Worm (Caenorhabditis elegans) whole organism, mixed stage, embryonic: ENCODE measurements around the gene B0280.2.
A peak's percentile ranks its signal among the peaks of the same experiment; 100 is the strongest.

Source experiments
- M03D4.4 ChIP-seq: sonication (generic microtip); optimal IDR thresholded peaks from 2 replicates; lab custom pipeline; 2017; ENCODE audit warnings: mild to moderate bottlenecking, missing genetic modification characterization, missing compliant biosample characterization
- bed-3 ChIP-seq: fragments of 200-800 bp; sonication (Bioruptor generic); optimal IDR thresholded peaks from 3 replicates; lab custom pipeline; 2018; ENCODE audit warnings: mild to moderate bottlenecking, missing genetic modification characterization, moderate library complexity, missing compliant biosample characterization
- blmp-1 ChIP-seq: fragments of 150-350 bp; optimal IDR thresholded peaks from 2 replicates; lab custom pipeline; 2014; ENCODE audit warnings: missing biosample characterization, missing genetic modification characterization
- ceh-39 ChIP-seq: fragments of 150-350 bp; optimal IDR thresholded peaks from 2 replicates; lab custom pipeline; 2014; ENCODE audit warnings: missing biosample characterization, missing genetic modification characterization
- ceh-43 ChIP-seq: fragments of 200-800 bp; sonication (Bioruptor generic); optimal IDR thresholded peaks from 2 replicates; lab custom pipeline; 2018; ENCODE audit warnings: mild to moderate bottlenecking, missing genetic modification characterization, moderate library complexity, missing compliant biosample characterization
- ceh-83 ChIP-seq: fragments of 200-800 bp; sonication (Bioruptor generic); optimal IDR thresholded peaks from 2 replicates; lab custom pipeline; 2018; ENCODE audit warnings: mild to moderate bottlenecking, missing genetic modification characterization, missing compliant biosample characterization
- ces-1 ChIP-seq: fragments of 150-350 bp; optimal IDR thresholded peaks from 2 replicates; lab custom pipeline; 2014; ENCODE audit warnings: missing biosample characterization, missing genetic modification reagents, missing genetic modification characterization
- cnd-1 ChIP-seq: fragments of 200-800 bp; sonication (Bioruptor generic); optimal IDR thresholded peaks from 2 replicates; lab custom pipeline; 2018; ENCODE audit warnings: mild to moderate bottlenecking, missing genetic modification characterization, missing compliant biosample characterization
- drap-1 ChIP-seq: fragments of 200-800 bp; sonication (Bioruptor generic); optimal IDR thresholded peaks from 3 replicates; lab custom pipeline; 2018; ENCODE audit warnings: mild to moderate bottlenecking, missing genetic modification characterization, missing compliant biosample characterization
- elt-1 ChIP-seq: sonication (generic microtip); optimal IDR thresholded peaks from 2 replicates; lab custom pipeline; 2017; ENCODE audit warnings: missing genetic modification characterization, mild to moderate bottlenecking, missing compliant biosample characterization, antibody characterized with exemption, moderate library complexity, borderline replicate concordance; ENCODE audit not compliant: insufficient read depth
- elt-3 ChIP-seq: fragments of 150-350 bp; optimal IDR thresholded peaks from 2 replicates; lab custom pipeline; 2014; ENCODE audit warnings: missing biosample characterization, missing genetic modification characterization
- flh-1 ChIP-seq: fragments of 200-800 bp; sonication (Bioruptor generic); optimal IDR thresholded peaks from 2 replicates; lab custom pipeline; 2018; ENCODE audit warnings: mild to moderate bottlenecking, missing genetic modification characterization, moderate library complexity, missing compliant biosample characterization
- ham-2 ChIP-seq: fragments of 200-800 bp; sonication (Bioruptor generic); optimal IDR thresholded peaks from 2 replicates; lab custom pipeline; 2018; ENCODE audit warnings: mild to moderate bottlenecking, missing genetic modification characterization, missing compliant biosample characterization
- hlh-1 ChIP-seq: fragments of 150-350 bp; optimal IDR thresholded peaks from 2 replicates; lab custom pipeline; 2014; ENCODE audit warnings: missing biosample characterization, missing genetic modification reagents, missing genetic modification characterization
- lin-13 ChIP-seq: fragments of 150-350 bp; optimal IDR thresholded peaks from 2 replicates; lab custom pipeline; 2014; ENCODE audit warnings: missing biosample characterization, missing genetic modification characterization
- lin-32 ChIP-seq: fragments of 200-800 bp; sonication (Bioruptor generic); optimal IDR thresholded peaks from 2 replicates; lab custom pipeline; 2018; ENCODE audit warnings: mild to moderate bottlenecking, missing genetic modification characterization, missing compliant biosample characterization
- lsy-2 ChIP-seq: fragments of 150-350 bp; optimal IDR thresholded peaks from 2 replicates; lab custom pipeline; 2014; ENCODE audit warnings: missing biosample characterization, missing genetic modification characterization
- mab-5 ChIP-seq: fragments of 150-350 bp; optimal IDR thresholded peaks from 2 replicates; lab custom pipeline; 2014; ENCODE audit warnings: missing biosample characterization, missing genetic modification characterization
- mep-1 ChIP-seq: fragments of 150-350 bp; optimal IDR thresholded peaks from 2 replicates; lab custom pipeline; 2017; ENCODE audit warnings: missing biosample characterization, missing genetic modification reagents, missing genetic modification characterization, inconsistent platforms
- mls-2 ChIP-seq: sonication (generic microtip); optimal IDR thresholded peaks from 2 replicates; lab custom pipeline; 2016; ENCODE audit warnings: mild to moderate bottlenecking, missing genetic modification characterization, moderate library complexity, missing compliant biosample characterization
- nhr-12 ChIP-seq: fragments of 150-350 bp; optimal IDR thresholded peaks from 2 replicates; lab custom pipeline; 2014; ENCODE audit warnings: missing biosample characterization, missing genetic modification characterization
- nhr-2 ChIP-seq: fragments of 150-350 bp; optimal IDR thresholded peaks from 2 replicates; lab custom pipeline; 2014; ENCODE audit warnings: missing biosample characterization, missing genetic modification characterization
- nhr-237 ChIP-seq: fragments of 150-350 bp; optimal IDR thresholded peaks from 2 replicates; lab custom pipeline; 2014; ENCODE audit warnings: missing biosample characterization, missing genetic modification characterization
- nhr-28 ChIP-seq: fragments of 150-350 bp; optimal IDR thresholded peaks from 2 replicates; lab custom pipeline; 2014; ENCODE audit warnings: missing biosample characterization, missing genetic modification characterization
- nhr-76 ChIP-seq: sonication (generic microtip); optimal IDR thresholded peaks from 2 replicates; lab custom pipeline; 2017; ENCODE audit warnings: missing biosample characterization, missing genetic modification characterization
- pha-4 ChIP-seq: fragments of 150-350 bp; optimal IDR thresholded peaks from 2 replicates; lab custom pipeline; 2018; ENCODE audit warnings: missing biosample characterization, missing genetic modification reagents, missing genetic modification characterization
- sem-2 ChIP-seq: fragments of 200-800 bp; sonication (Bioruptor generic); optimal IDR thresholded peaks from 2 replicates; lab custom pipeline; 2018; ENCODE audit warnings: mild to moderate bottlenecking, missing genetic modification characterization, missing compliant biosample characterization
- snpc-4 ChIP-seq: fragments of 150-350 bp; optimal IDR thresholded peaks from 2 replicates; lab custom pipeline; 2014; ENCODE audit warnings: missing biosample characterization, missing genetic modification characterization
- sptf-1 ChIP-seq: sonication (generic microtip); optimal IDR thresholded peaks from 2 replicates; lab custom pipeline; 2017; ENCODE audit warnings: mild to moderate bottlenecking, missing genetic modification characterization, moderate library complexity, missing compliant biosample characterization
- tbx-8 ChIP-seq: fragments of 200-800 bp; sonication (Bioruptor generic); optimal IDR thresholded peaks from 2 replicates; lab custom pipeline; 2018; ENCODE audit warnings: mild to moderate bottlenecking, missing genetic modification characterization, moderate library complexity, missing compliant biosample characterization
- unc-120 ChIP-seq: sonication (generic microtip); optimal IDR thresholded peaks from 2 replicates; lab custom pipeline; 2017; ENCODE audit warnings: missing genetic modification characterization, missing compliant biosample characterization; ENCODE audit not compliant: poor library complexity, severe bottlenecking
- unc-39 ChIP-seq: fragments of 150-350 bp; optimal IDR thresholded peaks from 2 replicates; lab custom pipeline; 2014; ENCODE audit warnings: missing biosample characterization, missing genetic modification characterization
- unc-62 ChIP-seq: fragments of 150-350 bp; optimal IDR thresholded peaks from 2 replicates; lab custom pipeline; 2014; ENCODE audit warnings: missing biosample characterization, missing genetic modification reagents, missing genetic modification characterization
- zip-8 ChIP-seq: fragments of 150-350 bp; optimal IDR thresholded peaks from 2 replicates; lab custom pipeline; 2014; ENCODE audit warnings: missing biosample characterization, missing genetic modification characterization
- ztf-11 ChIP-seq: fragments of 150-350 bp; optimal IDR thresholded peaks from 2 replicates; lab custom pipeline; 2014; ENCODE audit warnings: missing biosample characterization, missing genetic modification characterization

Gene B0280.2

DNA sequence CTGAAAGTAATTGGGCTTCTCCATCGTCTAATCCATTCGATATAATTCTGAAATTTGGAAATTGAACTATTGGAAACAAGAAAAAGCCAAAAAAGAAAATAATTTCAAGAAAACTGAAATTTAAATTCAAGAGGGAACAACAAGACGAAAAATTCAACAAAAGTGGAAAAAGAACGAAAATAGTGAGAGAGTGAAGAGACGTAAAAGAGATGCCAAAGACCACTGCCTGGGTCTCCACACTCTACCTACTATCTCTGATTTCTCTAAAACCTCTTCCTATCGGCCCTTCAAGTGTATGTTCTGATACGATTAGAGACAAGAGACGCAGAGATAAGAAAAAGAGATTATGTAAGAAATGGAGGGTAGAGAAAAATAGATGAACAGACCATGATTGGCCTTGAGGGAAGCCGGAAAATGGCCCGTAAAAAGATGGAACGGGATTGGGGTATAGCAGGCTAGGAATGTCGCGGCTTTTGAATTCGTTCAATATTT, 29.3 kb downstream of the B0280.2 start, which contains the start of gene ogt-1:
Gene ogt-1 (minus strand): TSS at position 51 of the 492 bp plus-strand sequence.
- TF ChIP-seq nhr-237 (tag; lab: Kevin White, UChicago): peak; percentile 87
- TF ChIP-seq hlh-1 (tag; lab: Kevin White, UChicago): peak; percentile 42
- no peak for TF ChIP-seq nhr-12 (tag; lab: Kevin White, UChicago)
- peak; percentile 9 for TF ChIP-seq sptf-1
- TF ChIP-seq ces-1 (GFP tag; lab: Kevin White, UChicago): peak; percentile 99
- peak; percentile 31 for TF ChIP-seq nhr-2 (tag; lab: Kevin White, UChicago)
- peak; percentile 68 for TF ChIP-seq elt-3
- no peak for TF ChIP-seq drap-1
- peak; percentile 57 for TF ChIP-seq pha-4 (tag; lab: Kevin White, UChicago)
- no peak for TF ChIP-seq sem-2
- peak; percentile 42 for TF ChIP-seq ceh-39
- peak; percentile 80 for TF ChIP-seq ham-2 (GFP tag; lab: Kevin White, UChicago)
- peak; percentile 79 for TF ChIP-seq lsy-2 (tag; lab: Kevin White, UChicago)
- peak; percentile 69 for TF ChIP-seq unc-120 (tag; lab: Kevin White, UChicago)
- TF ChIP-seq M03D4.4 (tag; lab: Kevin White, UChicago): no peak
- TF ChIP-seq unc-62 (GFP tag; lab: Kevin White, UChicago): peak; percentile 76
- TF ChIP-seq bed-3 (GFP tag; lab: Kevin White, UChicago): no peak
- no peak for TF ChIP-seq nhr-76 (tag; lab: Kevin White, UChicago)
- TF ChIP-seq elt-1 (tag; lab: Kevin White, UChicago): no peak
- TF ChIP-seq nhr-28 (tag; lab: Kevin White, UChicago): no peak

ce11 chrIII:7154526-7154925, 30.1 kb downstream of the B0280.2 start:
- TF ChIP-seq ceh-39 (no peak), zip-8 (tag; lab: Kevin White, UChicago) (no peak), blmp-1 (no peak), mep-1 (tag; lab: Kevin White, UChicago) (no peak), ces-1 (GFP tag; lab: Kevin White, UChicago) (peak; percentile 13), hlh-1 (tag; lab: Kevin White, UChicago) (no peak), pha-4 (tag; lab: Kevin White, UChicago) (no peak)

ce11 chrIII:7155631-7156030, 31.2 kb downstream of the B0280.2 start:
- TF ChIP-seq cnd-1: no peak
- TF ChIP-seq ceh-83: no peak
- TF ChIP-seq flh-1: no peak
- TF ChIP-seq unc-62 (GFP tag; lab: Kevin White, UChicago): peak; percentile 75
- TF ChIP-seq sptf-1: peak; percentile 76
- TF ChIP-seq M03D4.4 (tag; lab: Kevin White, UChicago): peak; percentile 13
- TF ChIP-seq snpc-4 (tag; lab: Kevin White, UChicago): no peak
- no peak for TF ChIP-seq elt-3
- peak; percentile 72 for TF ChIP-seq lsy-2 (tag; lab: Kevin White, UChicago)
- TF ChIP-seq tbx-8: peak; percentile 1
- no peak for TF ChIP-seq lin-13 (tag; lab: Kevin White, UChicago)
- no peak for TF ChIP-seq nhr-76 (tag; lab: Kevin White, UChicago)
- TF ChIP-seq mab-5 (tag; lab: Kevin White, UChicago): no peak
- TF ChIP-seq ztf-11 (tag; lab: Kevin White, UChicago): peak; percentile 65
- TF ChIP-seq zip-8 (tag; lab: Kevin White, UChicago): no peak
- no peak for TF ChIP-seq nhr-28 (tag; lab: Kevin White, UChicago)
- peak; percentile 95 for TF ChIP-seq unc-120 (tag; lab: Kevin White, UChicago)
- no peak for TF ChIP-seq lin-32 (GFP tag; lab: Kevin White, UChicago)
- TF ChIP-seq ceh-39: peak; percentile 70
- TF ChIP-seq hlh-1 (tag; lab: Kevin White, UChicago): peak; percentile 78
- TF ChIP-seq ces-1 (GFP tag; lab: Kevin White, UChicago): peak; percentile 80
- no peak for TF ChIP-seq elt-1 (tag; lab: Kevin White, UChicago)
- TF ChIP-seq nhr-12 (tag; lab: Kevin White, UChicago): no peak
- TF ChIP-seq ceh-43 (GFP tag; lab: Kevin White, UChicago): no peak
- peak; percentile 71 for TF ChIP-seq ham-2 (GFP tag; lab: Kevin White, UChicago)
- peak; percentile 20 for TF ChIP-seq bed-3 (GFP tag; lab: Kevin White, UChicago)
- TF ChIP-seq sem-2: no peak
- peak; percentile 47 for TF ChIP-seq drap-1
- TF ChIP-seq mep-1 (tag; lab: Kevin White, UChicago): peak; percentile 77
- TF ChIP-seq nhr-237 (tag; lab: Kevin White, UChicago): peak; percentile 86
- TF ChIP-seq unc-39 (tag; lab: Kevin White, UChicago): no peak
- peak; percentile 73 for TF ChIP-seq pha-4 (tag; lab: Kevin White, UChicago)
- TF ChIP-seq blmp-1: no peak
- TF ChIP-seq mls-2 (tag; lab: Kevin White, UChicago): peak; percentile 84
- TF ChIP-seq nhr-2 (tag; lab: Kevin White, UChicago): peak; percentile 52
